Worm (Caenorhabditis elegans) whole organism, L4/young adult: ENCODE data around the gene elpc-2.

ENCODE experiments used
- W03F9.2 ChIP-seq: fragments of 150-350 bp; optimal IDR thresholded peaks from 2 replicates; lab custom pipeline; 2014; ENCODE audit warnings: missing biosample characterization, missing genetic modification characterization
- dao-5 ChIP-seq: sonication (generic microtip); optimal IDR thresholded peaks from 2 replicates; lab custom pipeline; 2016; ENCODE audit warnings: missing genotype, missing genetic modification characterization, moderate library complexity, missing compliant biosample characterization
- him-1 ChIP-seq: sonication (generic microtip); optimal IDR thresholded peaks from 2 replicates; lab custom pipeline; 2016; ENCODE audit warnings: missing genotype, missing genetic modification reagents, missing genetic modification characterization, missing compliant biosample characterization

The elpc-2 gene

DNA sequence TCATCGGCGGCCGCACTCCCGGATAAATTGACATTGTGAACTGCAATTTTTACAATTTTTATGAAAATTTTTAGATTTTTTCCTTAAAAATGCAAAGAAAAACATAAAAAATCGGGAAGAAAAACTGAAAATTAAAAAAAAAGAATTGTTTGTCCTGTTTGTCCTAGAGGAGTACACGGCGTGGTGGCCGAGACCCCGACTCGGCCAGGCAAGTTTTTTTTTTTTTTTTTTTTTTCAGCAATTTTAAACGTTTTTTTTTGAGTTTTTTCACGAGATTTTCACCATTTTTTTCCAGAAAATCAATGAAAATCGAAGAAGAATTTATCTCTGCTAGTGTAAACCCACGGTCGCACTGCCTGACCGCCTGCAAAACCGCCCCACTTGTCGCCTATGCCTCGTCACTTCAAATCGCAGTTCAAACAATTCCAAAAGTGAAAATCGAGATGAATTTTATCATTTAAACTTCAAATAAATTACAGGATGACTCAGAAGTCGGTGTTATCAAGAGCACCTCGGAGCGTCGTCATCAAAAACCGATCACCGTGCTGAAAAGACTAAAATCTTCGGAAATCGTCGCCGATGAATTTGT is at the start of gene elpc-2, which contains the start of gene taf-7.2:
TSS of gene elpc-2 (plus strand) at position 296 of the 589 bp plus-strand sequence.
TSS of gene taf-7.2 (minus strand) at position 42 of the 589 bp plus-strand sequence.
- TF ChIP-seq him-1, result peak; percentile 15
- peak; percentile 24 for TF ChIP-seq W03F9.2 (tag; lab: Kevin White, UChicago)
- TF ChIP-seq dao-5, result no peak

DNA sequence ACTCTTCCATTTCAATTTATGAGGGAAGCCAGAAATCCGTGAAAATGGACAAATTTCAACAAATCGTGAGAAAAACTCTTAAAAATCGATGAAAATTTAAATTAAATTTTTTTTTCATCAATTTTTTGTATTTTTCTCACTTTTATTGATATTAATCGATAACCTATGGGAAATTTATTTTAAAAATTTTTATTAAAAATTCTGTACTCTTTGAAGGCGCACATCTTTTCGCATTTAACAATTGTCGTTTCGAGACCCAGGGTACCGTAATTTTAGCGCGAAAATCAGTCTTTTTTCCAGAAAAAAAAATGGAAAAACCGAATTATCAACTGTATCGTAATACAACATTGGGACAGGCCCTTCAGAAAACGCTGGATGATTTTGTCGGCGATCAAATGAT is 49.0 kb upstream of the elpc-2 start, which contains the start of gene gtf-2A2:
TSS of gene gtf-2A2 (plus strand) at position 301 of the 400 bp plus-strand sequence.
- no peak for TF ChIP-seq W03F9.2 (tag; lab: Kevin White, UChicago)
- no peak for TF ChIP-seq him-1
- TF ChIP-seq dao-5, result no peak

DNA sequence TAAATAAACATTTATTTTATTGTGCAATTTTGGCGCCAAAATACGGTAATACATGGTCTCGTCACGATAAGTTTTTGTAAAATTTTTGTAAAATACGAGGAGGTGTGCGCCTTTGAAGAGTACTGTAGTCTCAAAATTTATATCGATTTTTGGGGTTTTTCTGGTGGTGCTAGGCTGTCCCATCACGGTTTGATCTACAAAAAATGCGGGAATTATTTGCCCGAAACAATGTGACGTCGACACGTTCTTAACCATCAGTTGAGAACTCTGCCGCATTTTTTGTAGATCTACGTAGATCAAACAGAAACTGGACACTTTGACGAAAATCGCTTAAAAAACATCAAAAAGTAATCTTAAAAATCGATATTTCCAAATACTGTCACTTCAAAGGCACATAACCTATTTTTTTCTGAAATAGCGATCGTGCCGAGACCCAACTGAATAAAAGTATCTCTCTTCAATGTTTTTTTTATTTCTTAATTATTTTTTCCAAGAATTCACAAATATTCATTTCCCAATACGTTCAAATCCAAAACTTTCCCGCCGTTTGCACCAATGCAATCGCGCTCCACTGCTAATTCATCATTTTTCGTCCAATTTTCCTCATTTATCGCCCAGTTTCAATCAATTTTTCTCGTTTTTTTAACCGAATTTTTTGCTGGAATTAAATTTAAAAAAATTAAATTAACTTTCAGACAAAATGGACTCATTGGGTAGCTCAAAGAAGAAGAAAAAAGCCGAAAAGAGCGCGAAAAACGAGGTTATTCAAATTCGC is 47.4 kb upstream of the elpc-2 start, which contains the start of gene pqn-80:
TSS of gene pqn-80 (plus strand) at position 694 of the 775 bp plus-strand sequence.
- TF ChIP-seq him-1, result no peak
- peak; percentile 36 for TF ChIP-seq W03F9.2 (tag; lab: Kevin White, UChicago)

DNA sequence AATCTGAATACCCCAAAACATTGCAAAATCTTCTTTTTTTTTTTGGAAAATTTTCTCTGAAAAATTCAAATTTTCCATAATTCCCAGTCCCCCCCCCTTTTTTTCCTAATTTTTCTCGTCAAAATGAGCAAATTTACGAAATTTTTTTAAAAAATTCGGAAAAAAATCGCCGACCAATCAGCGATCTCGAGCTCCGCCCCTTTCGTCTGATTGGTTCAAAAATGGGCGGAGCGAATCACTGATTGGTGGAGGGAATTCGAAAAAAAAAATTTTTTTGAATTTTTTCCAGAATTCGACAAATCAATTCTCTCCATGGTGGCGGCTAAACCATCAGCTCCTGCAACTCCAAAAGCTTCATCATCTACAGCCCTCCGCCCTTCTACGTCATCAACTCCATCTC is 34.9 kb upstream of the elpc-2 start:
- TF ChIP-seq dao-5 (no peak), him-1 (no peak), W03F9.2 (tag; lab: Kevin White, UChicago) (no peak)

DNA sequence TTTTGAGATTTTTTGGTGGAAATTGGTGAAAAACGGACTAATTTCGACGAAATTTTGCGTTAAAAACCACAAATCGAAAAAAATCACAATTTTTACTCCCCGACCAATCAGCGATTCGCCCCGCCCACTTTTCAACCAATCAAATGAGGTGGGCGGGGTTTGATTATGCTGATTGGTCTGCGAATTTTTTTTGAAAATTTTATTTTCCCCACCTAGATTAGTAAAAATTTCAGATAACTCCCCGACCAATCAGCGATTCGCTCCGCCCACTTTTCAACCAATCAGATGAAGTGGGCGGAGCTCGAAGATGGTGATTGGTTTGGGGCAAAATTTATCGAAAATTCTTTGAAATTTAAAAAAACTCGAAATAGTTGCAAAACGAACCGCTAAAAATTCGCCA is 34.3 kb upstream of the elpc-2 start:
- TF ChIP-seq him-1, result no peak
- no peak for TF ChIP-seq dao-5
- TF ChIP-seq W03F9.2 (tag; lab: Kevin White, UChicago), result no peak

DNA sequence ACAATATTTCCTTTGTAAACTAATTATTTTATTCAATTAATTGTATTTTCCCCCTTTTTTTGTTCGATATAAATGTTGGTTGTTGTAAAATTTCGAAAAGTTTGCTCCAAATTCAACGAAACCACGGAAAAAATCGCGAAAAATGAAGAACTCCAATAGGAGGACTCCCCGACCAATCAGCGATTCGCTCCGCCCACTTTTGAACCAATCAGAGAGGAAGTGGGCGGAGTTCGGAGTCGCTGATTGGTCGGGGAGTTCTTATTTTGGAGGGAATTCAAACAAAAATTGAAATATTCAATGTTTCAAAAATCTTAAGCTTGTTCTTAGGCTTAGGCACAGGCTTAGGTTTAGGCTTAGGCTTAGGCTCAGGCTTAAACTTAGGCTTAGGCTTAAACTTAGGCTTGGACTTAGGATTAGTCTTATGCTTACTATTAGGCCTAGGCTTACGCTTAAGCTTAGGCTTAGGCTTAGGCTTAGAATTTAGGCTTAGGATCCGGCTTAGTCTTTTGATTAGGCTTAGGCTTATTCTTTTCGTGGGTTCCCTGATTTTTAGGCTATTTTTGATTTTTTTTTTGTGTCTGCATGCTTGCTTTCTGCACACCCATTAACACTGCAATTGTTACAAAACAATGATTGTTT is 33.0 kb upstream of the elpc-2 start:
- no peak for TF ChIP-seq dao-5
- TF ChIP-seq him-1, result no peak
- no peak for TF ChIP-seq W03F9.2 (tag; lab: Kevin White, UChicago)

DNA sequence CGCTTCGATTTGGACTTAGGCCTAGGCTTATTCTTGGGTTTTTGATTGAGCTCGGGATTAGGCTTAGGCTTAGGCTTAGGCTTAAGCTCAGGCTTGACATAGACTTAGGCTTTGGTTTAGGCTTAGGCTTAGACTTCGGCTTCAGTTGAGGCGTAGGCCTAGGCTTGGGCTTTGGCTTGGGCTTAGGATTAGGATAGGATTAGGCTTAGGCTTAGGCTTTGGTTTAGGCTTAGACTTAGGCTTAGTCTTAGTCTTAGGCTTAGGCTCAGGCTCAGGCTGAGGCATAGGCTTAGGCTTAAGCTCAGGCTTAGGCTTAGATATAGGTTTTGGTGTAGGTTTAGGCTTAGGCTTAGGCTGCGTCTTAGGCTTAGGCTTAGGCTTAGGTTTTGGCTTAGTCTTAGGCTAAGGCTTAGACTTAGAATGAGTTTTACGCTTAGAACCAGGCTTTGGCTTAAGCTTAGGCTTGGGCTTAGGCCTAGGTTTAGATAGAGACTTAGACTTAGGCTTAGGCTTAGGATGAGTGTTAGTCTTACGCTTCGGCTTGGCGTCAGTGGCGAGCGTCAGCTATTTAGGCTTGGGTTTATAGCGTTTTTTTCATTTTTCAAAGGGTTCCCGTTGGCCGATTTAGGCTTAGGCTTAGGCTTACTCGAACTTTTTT is 30.8 kb upstream of the elpc-2 start:
- no peak for TF ChIP-seq him-1
- TF ChIP-seq dao-5, result no peak
- no peak for TF ChIP-seq W03F9.2 (tag; lab: Kevin White, UChicago)

DNA sequence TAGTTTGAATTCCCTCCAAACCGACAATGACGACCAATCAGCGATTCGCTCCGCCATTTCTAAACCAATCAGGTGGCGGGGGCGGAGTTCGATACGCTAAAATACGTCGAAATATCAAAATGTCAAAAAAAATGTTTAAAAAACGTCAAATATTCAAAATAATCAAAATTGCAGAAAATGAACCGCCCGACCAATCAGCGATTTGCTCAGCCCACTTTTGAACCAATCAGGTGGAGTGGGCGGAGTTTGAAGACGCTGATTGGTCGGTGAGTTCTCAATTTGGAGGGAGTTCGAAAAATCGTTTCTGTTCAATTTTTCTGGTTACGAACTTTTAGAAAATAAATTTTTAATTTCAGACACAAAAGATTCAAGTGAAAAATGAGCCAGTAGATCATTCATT is 28.8 kb upstream of the elpc-2 start:
- no peak for TF ChIP-seq dao-5
- no peak for TF ChIP-seq W03F9.2 (tag; lab: Kevin White, UChicago)
- no peak for TF ChIP-seq him-1

DNA sequence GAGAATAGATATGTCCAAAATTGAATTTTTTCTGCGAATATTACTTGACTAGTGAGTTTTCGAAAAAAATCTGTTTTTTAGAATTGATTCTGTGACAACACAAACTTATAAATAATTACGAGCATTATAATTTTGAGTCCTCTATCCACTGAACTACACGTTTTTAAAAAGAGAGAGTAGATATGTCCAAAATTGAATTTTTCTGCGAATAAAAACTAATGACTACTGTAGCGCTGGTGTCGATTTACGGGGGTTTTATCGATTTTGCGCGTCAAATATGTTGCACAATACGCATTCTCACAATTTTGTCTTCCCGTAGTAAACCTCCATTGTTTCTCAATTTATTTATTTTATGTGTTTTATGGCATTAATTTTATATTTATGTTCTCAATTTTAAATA is 21.5 kb upstream of the elpc-2 start:
- TF ChIP-seq dao-5, result no peak
- no peak for TF ChIP-seq him-1
- no peak for TF ChIP-seq W03F9.2 (tag; lab: Kevin White, UChicago)

DNA sequence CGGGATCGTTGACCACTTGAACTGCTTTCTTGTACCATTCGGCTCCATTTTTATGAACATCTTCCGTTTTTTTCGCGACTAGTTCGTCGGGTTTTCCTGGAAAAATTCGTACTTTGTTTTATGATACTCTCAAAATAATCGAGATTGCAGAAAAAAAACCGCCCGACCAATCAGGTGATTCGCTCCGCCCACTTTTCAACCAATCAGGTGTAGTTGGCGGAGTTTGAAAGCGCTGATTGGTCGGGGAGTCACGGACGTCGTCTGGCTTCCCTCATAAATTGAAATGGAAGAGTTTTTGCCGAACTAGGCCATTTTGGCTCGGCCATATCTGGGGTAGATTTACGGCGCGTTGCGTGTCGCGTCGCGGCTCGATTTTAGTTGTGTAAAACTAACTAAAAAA is 20.9 kb upstream of the elpc-2 start:
- no peak for TF ChIP-seq W03F9.2 (tag; lab: Kevin White, UChicago)
- no peak for TF ChIP-seq him-1
- TF ChIP-seq dao-5, result no peak

DNA sequence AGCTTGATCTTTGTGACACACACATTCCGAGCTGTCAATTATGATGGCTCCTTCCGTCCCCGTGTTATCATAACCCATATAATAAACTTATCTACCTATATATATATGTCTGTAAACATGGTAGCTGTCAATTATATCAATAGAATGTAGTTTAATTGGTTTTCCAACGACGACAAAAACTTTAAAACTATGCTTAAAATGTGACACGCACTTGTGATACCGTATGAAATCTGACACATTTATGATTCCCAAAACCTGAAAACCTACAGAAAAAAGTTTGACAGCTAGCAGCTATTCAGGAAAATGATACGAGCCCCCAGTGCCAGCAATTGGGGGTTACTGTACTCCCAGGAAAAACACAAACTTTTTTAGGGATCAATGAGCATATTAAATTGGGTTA is 14.8 kb upstream of the elpc-2 start:
- TF ChIP-seq W03F9.2 (tag; lab: Kevin White, UChicago) (no peak), dao-5 (no peak), him-1 (no peak)

DNA sequence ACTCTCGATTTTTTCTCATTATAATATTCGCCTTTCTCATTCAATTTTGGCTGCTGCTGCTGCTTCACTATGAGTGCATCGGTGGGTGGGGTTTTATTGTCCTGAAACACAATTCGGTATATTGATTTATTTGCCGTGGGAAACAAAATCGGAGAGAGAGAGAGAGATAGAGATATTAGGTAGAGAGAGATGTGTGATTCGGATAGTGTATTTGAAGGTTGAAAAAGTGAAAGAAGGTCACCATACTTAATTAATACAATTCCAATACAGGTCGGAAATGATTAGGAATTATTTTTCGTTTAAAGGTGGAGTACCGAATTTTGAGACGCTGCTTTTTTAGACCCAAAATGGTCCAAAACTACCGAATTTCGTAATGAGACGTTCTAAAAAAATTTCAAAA is 11.3 kb upstream of the elpc-2 start, which contains the start of gene tpst-1:
TSS of gene tpst-1 (minus strand) at position 101 of the 400 bp plus-strand sequence.
- TF ChIP-seq dao-5 (no peak), him-1 (no peak), W03F9.2 (tag; lab: Kevin White, UChicago) (no peak)

DNA sequence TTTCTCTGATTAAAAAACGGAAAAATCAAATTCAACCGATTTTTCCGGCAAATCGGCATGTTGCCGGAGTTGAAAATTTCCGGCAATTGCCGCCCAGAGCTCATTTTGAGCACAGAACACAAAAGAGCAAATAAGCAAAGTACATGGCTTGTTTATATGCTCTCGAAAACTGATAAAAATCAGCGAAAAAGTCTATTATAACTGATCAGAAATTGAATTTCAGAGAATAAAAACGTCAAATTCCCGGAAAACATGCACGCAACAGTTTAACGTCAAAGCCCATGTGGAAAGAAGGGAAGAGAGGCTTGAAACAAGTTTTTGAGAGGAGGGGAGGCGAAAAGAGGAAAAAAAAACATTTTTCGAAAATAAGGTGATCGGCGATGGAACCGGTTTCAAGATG is 4.7 kb upstream of the elpc-2 start:
- TF ChIP-seq dao-5 (no peak), him-1 (no peak), W03F9.2 (tag; lab: Kevin White, UChicago) (no peak)

DNA sequence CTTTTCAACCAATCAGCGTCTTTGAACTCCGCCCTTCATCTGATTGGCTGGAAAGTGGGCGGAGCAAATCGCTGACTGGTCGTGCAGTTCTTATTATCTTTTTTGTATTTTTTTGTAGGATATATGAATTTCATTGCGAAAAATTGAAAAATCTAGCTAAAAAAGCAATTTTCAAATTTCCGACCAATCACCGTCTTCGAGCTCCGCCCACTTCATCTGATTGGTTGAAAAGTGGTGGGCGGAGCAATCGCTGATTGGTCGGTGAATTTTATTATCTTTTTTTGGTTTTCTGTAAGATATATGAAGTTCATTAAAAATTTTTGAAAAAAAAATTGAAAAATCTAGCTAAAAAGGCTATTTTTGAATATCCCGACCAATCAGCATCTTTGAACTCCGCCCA is 6.8 kb downstream of the elpc-2 start:
- TF ChIP-seq dao-5, result no peak
- TF ChIP-seq W03F9.2 (tag; lab: Kevin White, UChicago), result no peak
- TF ChIP-seq him-1, result no peak
